Worm (Caenorhabditis elegans) whole organism, L3 larva: ENCODE measurements around the gene Y7A5A.6.

Experiments
- R02D3.7 ChIP-seq: fragments of 150-350 bp; optimal IDR thresholded peaks from 2 replicates; lab custom pipeline; 2014; ENCODE audit warnings: missing biosample characterization, missing genetic modification characterization
- ZK546.5 ChIP-seq: sonication (generic microtip); optimal IDR thresholded peaks from 2 replicates; lab custom pipeline; 2017; ENCODE audit warnings: missing biosample characterization, missing genetic modification characterization
- aly-2 ChIP-seq: fragments of 150-350 bp; optimal IDR thresholded peaks from 2 replicates; lab custom pipeline; 2014; ENCODE audit warnings: missing biosample characterization, missing genetic modification characterization
- ama-1 ChIP-seq: fragments of 150-350 bp; optimal IDR thresholded peaks from 2 replicates; lab custom pipeline; 2018
- ceh-16 ChIP-seq: sonication (generic microtip); optimal IDR thresholded peaks from 2 replicates; lab custom pipeline; 2017; ENCODE audit warnings: missing biosample characterization, missing genetic modification characterization
- ceh-28 ChIP-seq: fragments of 150-350 bp; optimal IDR thresholded peaks from 2 replicates; lab custom pipeline; 2014; ENCODE audit warnings: missing biosample characterization, missing genetic modification reagents, missing genetic modification characterization
- ceh-82 ChIP-seq: fragments of 150-350 bp; optimal IDR thresholded peaks from 2 replicates; lab custom pipeline; 2014; ENCODE audit warnings: missing biosample characterization, missing genetic modification characterization
- daf-12 ChIP-seq: fragments of 150-350 bp; optimal IDR thresholded peaks from 2 replicates; lab custom pipeline; 2014; ENCODE audit warnings: missing biosample characterization, missing genetic modification reagents, missing genetic modification characterization
- egl-27 ChIP-seq: sonication (generic microtip); optimal IDR thresholded peaks from 4 replicates; lab custom pipeline; 2017; ENCODE audit warnings: missing biosample characterization, missing genetic modification reagents, missing genetic modification characterization
- egl-5 ChIP-seq: fragments of 150-350 bp; optimal IDR thresholded peaks from 2 replicates; lab custom pipeline; 2017; ENCODE audit warnings: missing biosample characterization, missing genetic modification reagents, missing genetic modification characterization, inconsistent platforms
- elt-2 ChIP-seq: sonication (generic microtip); optimal IDR thresholded peaks from 2 replicates; lab custom pipeline; 2016; ENCODE audit warnings: missing genetic modification reagents, mild to moderate bottlenecking, missing genetic modification characterization, missing compliant biosample characterization
- elt-3 ChIP-seq, 3 experiments: fragments of 150-350 bp in 1 of 3; sonication (generic microtip) in 2 of 3; optimal IDR thresholded peaks; 2 replicates in 2 of 3; 4 replicates in 1 of 3; lab custom pipeline; 2014 to 2017; ENCODE audit warnings: missing biosample characterization in 3 of 3, missing genetic modification characterization in 3 of 3
- eor-1 ChIP-seq, 2 experiments: fragments of 150-350 bp; optimal IDR thresholded peaks; 2 replicates each; lab custom pipeline; 2014 to 2018; ENCODE audit warnings: missing biosample characterization in 2 of 2, missing genetic modification characterization in 2 of 2
- fkh-10 ChIP-seq: sonication (generic microtip); optimal IDR thresholded peaks from 2 replicates; lab custom pipeline; 2017; ENCODE audit warnings: missing biosample characterization, missing genetic modification reagents, missing genetic modification characterization
- fkh-2 ChIP-seq: fragments of 150-350 bp; optimal IDR thresholded peaks from 2 replicates; lab custom pipeline; 2014; ENCODE audit warnings: missing biosample characterization, missing genetic modification reagents, missing genetic modification characterization
- hmg-11 ChIP-seq: sonication (generic microtip); optimal IDR thresholded peaks from 2 replicates; lab custom pipeline; 2016; ENCODE audit warnings: missing genetic modification characterization, missing compliant biosample characterization
- jun-1 ChIP-seq: fragments of 150-350 bp; optimal IDR thresholded peaks from 2 replicates; lab custom pipeline; 2014; ENCODE audit warnings: missing biosample characterization, missing genetic modification reagents, missing genetic modification characterization
- lin-39 ChIP-seq: fragments of 150-350 bp; optimal IDR thresholded peaks from 2 replicates; lab custom pipeline; 2018; ENCODE audit warnings: missing biosample characterization, missing genetic modification reagents, missing genetic modification characterization
- lsy-12 ChIP-seq: sonication (generic microtip); optimal IDR thresholded peaks from 2 replicates; lab custom pipeline; 2016; ENCODE audit warnings: mild to moderate bottlenecking, missing genetic modification characterization, missing compliant biosample characterization
- mdl-1 ChIP-seq: fragments of 150-350 bp; optimal IDR thresholded peaks from 2 replicates; lab custom pipeline; 2014; ENCODE audit warnings: missing biosample characterization, missing genetic modification characterization
- mml-1 ChIP-seq: fragments of 150-350 bp; sonication (generic microtip); optimal IDR thresholded peaks from 3 replicates; lab custom pipeline; 2014; ENCODE audit warnings: missing biosample characterization, missing genetic modification characterization
- nfya-1 ChIP-seq: sonication (generic microtip); optimal IDR thresholded peaks from 2 replicates; lab custom pipeline; 2017; ENCODE audit warnings: missing genetic modification characterization, mild to moderate bottlenecking, missing compliant biosample characterization, antibody characterized with exemption, moderate library complexity; ENCODE audit not compliant: insufficient read depth
- nhr-11 ChIP-seq: fragments of 150-350 bp; optimal IDR thresholded peaks from 2 replicates; lab custom pipeline; 2014; ENCODE audit warnings: missing biosample characterization, missing genetic modification characterization
- nhr-12 ChIP-seq: fragments of 150-350 bp; optimal IDR thresholded peaks from 2 replicates; lab custom pipeline; 2014; ENCODE audit warnings: missing biosample characterization, missing genetic modification characterization
- nhr-23 ChIP-seq: fragments of 150-350 bp; optimal IDR thresholded peaks from 2 replicates; lab custom pipeline; 2014; ENCODE audit warnings: missing biosample characterization, missing genetic modification reagents, missing genetic modification characterization
- nhr-237 ChIP-seq: fragments of 150-350 bp; optimal IDR thresholded peaks from 2 replicates; lab custom pipeline; 2014; ENCODE audit warnings: missing biosample characterization, missing genetic modification characterization
- nhr-25 ChIP-seq: sonication (generic microtip); optimal IDR thresholded peaks from 2 replicates; lab custom pipeline; 2017; ENCODE audit warnings: missing biosample characterization, missing genetic modification characterization
- nhr-28 ChIP-seq: fragments of 150-350 bp; optimal IDR thresholded peaks from 2 replicates; lab custom pipeline; 2014; ENCODE audit warnings: missing biosample characterization, missing genetic modification characterization
- nhr-43 ChIP-seq: sonication (generic microtip); optimal IDR thresholded peaks from 2 replicates; lab custom pipeline; 2016; ENCODE audit warnings: mild to moderate bottlenecking, missing genetic modification characterization, missing compliant biosample characterization; ENCODE audit not compliant: poor library complexity, severe bottlenecking
- nhr-67 ChIP-seq: fragments of 150-350 bp; optimal IDR thresholded peaks from 2 replicates; lab custom pipeline; 2014; ENCODE audit warnings: missing biosample characterization, missing genetic modification characterization
- nhr-76 ChIP-seq: fragments of 150-350 bp; sonication (generic microtip); optimal IDR thresholded peaks from 5 replicates; lab custom pipeline; 2014; ENCODE audit warnings: missing biosample characterization, missing genetic modification characterization
- pha-4 ChIP-seq: fragments of 150-350 bp; optimal IDR thresholded peaks from 2 replicates; lab custom pipeline; 2014; ENCODE audit warnings: missing biosample characterization, missing genetic modification reagents, missing genetic modification characterization
- sea-2 ChIP-seq: fragments of 150-350 bp; sonication (generic microtip); optimal IDR thresholded peaks from 4 replicates; lab custom pipeline; 2014; ENCODE audit warnings: missing biosample characterization, missing genetic modification reagents, missing genetic modification characterization
- skn-1 ChIP-seq: fragments of 150-350 bp; optimal IDR thresholded peaks from 2 replicates; lab custom pipeline; 2014; ENCODE audit warnings: missing biosample characterization, missing genetic modification characterization
- tbx-2 ChIP-seq: sonication (generic microtip); optimal IDR thresholded peaks from 2 replicates; lab custom pipeline; 2016; ENCODE audit warnings: mild to moderate bottlenecking, missing genetic modification characterization, missing compliant biosample characterization
- unc-62 ChIP-seq: fragments of 150-350 bp; sonication (generic microtip); optimal IDR thresholded peaks from 4 replicates; lab custom pipeline; 2014; ENCODE audit warnings: missing biosample characterization, missing genetic modification reagents, missing genetic modification characterization
- zag-1 ChIP-seq: fragments of 150-350 bp; optimal IDR thresholded peaks from 2 replicates; lab custom pipeline; 2014; ENCODE audit warnings: missing biosample characterization, missing genetic modification characterization
- ztf-11 ChIP-seq: fragments of 150-350 bp; optimal IDR thresholded peaks from 2 replicates; lab custom pipeline; 2014; ENCODE audit warnings: missing biosample characterization, missing genetic modification characterization
- ztf-4 ChIP-seq: fragments of 150-350 bp; optimal IDR thresholded peaks from 2 replicates; lab custom pipeline; 2014; ENCODE audit warnings: missing biosample characterization, missing genetic modification characterization

Gene Y7A5A.6

ce11 chrX:15826866-15827265 lies 27.4 kb upstream of the Y7A5A.6 start, which contains the start of gene Y7A5A.9:
TSS of gene Y7A5A.9 (plus strand) at chrX:15827166.
- TF ChIP-seq jun-1 (tag; lab: Kevin White, UChicago) (no peak), mdl-1 (tag; lab: Kevin White, UChicago) (no peak), ama-1 (lab: Kevin White, UChicago) (no peak), ztf-11 (tag; lab: Kevin White, UChicago) (no peak), eor-1 (tag; optimal IDR thresholded peaks at IDR 0.05; lab: Kevin White, UChicago) (no peak), nhr-43 (tag; lab: Kevin White, UChicago) (no peak), nhr-11 (no peak), zag-1 (tag; lab: Kevin White, UChicago) (no peak), unc-62 (no peak), egl-27 (no peak), nhr-28 (tag; lab: Kevin White, UChicago) (no peak), elt-3 (tag; optimal IDR thresholded peaks at IDR 0.05; lab: Kevin White, UChicago) (no peak), ceh-28 (tag; lab: Kevin White, UChicago) (no peak), tbx-2 (tag; lab: Kevin White, UChicago) (no peak), ceh-16 (no peak), skn-1 (no peak)

- TF ChIP-seq fkh-2 (no peak), pha-4 (no peak), nhr-237 (tag; lab: Kevin White, UChicago) (no peak), R02D3.7 (no peak), ztf-4 (no peak), zag-1 (tag; lab: Kevin White, UChicago) (no peak), nhr-25 (tag; lab: Kevin White, UChicago) (no peak), egl-27 (no peak), ama-1 (lab: Kevin White, UChicago) (no peak), ceh-82 (no peak), lsy-12 (tag; lab: Kevin White, UChicago) (no peak), mml-1 (tag; lab: Kevin White, UChicago) (no peak), nhr-43 (tag; lab: Kevin White, UChicago) (no peak), nhr-12 (tag; lab: Kevin White, UChicago) (no peak), elt-2 (tag; lab: Kevin White, UChicago) (no peak), nhr-67 (tag; lab: Kevin White, UChicago) (no peak), ZK546.5 (tag; lab: Kevin White, UChicago) (no peak), daf-12 (no peak), nhr-23 (tag; lab: Kevin White, UChicago) (no peak)
These were observed 22.7 kb upstream of the Y7A5A.6 start, which contains the start of gene Y7A5A.8 for ce11 chrX:15822197-15822596. TSS of gene Y7A5A.8 (plus strand) at chrX:15822497.

ce11 chrX:15814548-15814947 lies 15.1 kb upstream of the Y7A5A.6 start:
- TF ChIP-seq fkh-10 = no peak
- no peak for TF ChIP-seq ceh-82
- TF ChIP-seq ztf-11 (tag; lab: Kevin White, UChicago) = no peak
- no peak for TF ChIP-seq nhr-23 (tag; lab: Kevin White, UChicago)
- TF ChIP-seq sea-2 (GFP tag; lab: Kevin White, UChicago) = no peak
- no peak for TF ChIP-seq nfya-1 (tag; lab: Kevin White, UChicago)
- TF ChIP-seq lin-39 = no peak
- TF ChIP-seq egl-27 = no peak
- TF ChIP-seq aly-2 (tag; lab: Kevin White, UChicago) = no peak
- no peak for TF ChIP-seq unc-62
- TF ChIP-seq hmg-11 (tag; lab: Kevin White, UChicago) = no peak
- TF ChIP-seq egl-5 (tag; lab: Kevin White, UChicago) = no peak
- TF ChIP-seq nhr-43 (tag; lab: Kevin White, UChicago) = no peak
- no peak for TF ChIP-seq nhr-28 (tag; lab: Kevin White, UChicago)
- no peak for TF ChIP-seq ceh-28 (tag; lab: Kevin White, UChicago)
- no peak for TF ChIP-seq nhr-76 (tag; lab: Kevin White, UChicago)
- no peak for TF ChIP-seq zag-1 (tag; lab: Kevin White, UChicago)
- TF ChIP-seq mml-1 (tag; lab: Kevin White, UChicago) = no peak
